Worm (Caenorhabditis elegans): ENCODE results near the gene gst-2.

Gene gst-2

ce11 chrIV:10176252-10176730, 34.4 kb upstream of the gst-2 start, which contains the start of gene rack-1:
rack-1 (plus strand) TSS chrIV:10176680.
- no peak for TF ChIP-seq scrt-1 (GFP tag; IDR thresholded peaks at IDR 0.05)
- no peak for TF ChIP-seq tra-4 (tag; optimal IDR thresholded peaks at IDR 0.05)
- TF ChIP-seq hmbx-1 (tag; optimal IDR thresholded peaks at IDR 0.05) = no peak

- TF ChIP-seq ceh-36 (tag; optimal IDR thresholded peaks at IDR 0.05) (peak; percentile 28), hnd-1 (tag; optimal IDR thresholded peaks at IDR 0.05) (no peak), hmbx-1 (tag; optimal IDR thresholded peaks at IDR 0.05) (no peak), sea-1 (GFP tag; conservative IDR thresholded peaks at IDR 0.05) (no peak), pes-1 (GFP tag; IDR thresholded peaks at IDR 0.05) (no peak), B0310.2 (tag; optimal IDR thresholded peaks at IDR 0.05) (peak; percentile 45), scrt-1 (GFP tag; IDR thresholded peaks at IDR 0.05) (no peak), ets-7 (tag; optimal IDR thresholded peaks at IDR 0.05) (no peak), ceh-13 (GFP tag; optimal IDR thresholded peaks at IDR 0.05) (no peak), F13C5.2 (tag; optimal IDR thresholded peaks at IDR 0.05) (no peak), tbx-11 (GFP tag; IDR thresholded peaks at IDR 0.05) (no peak), flt-1 (GFP tag; IDR thresholded peaks at IDR 0.05) (no peak), tbx-37 (GFP tag; conservative IDR thresholded peaks at IDR 0.05) (no peak), tra-4 (tag; optimal IDR thresholded peaks at IDR 0.05) (no peak), hmg-4 (GFP tag; optimal IDR thresholded peaks at IDR 0.05) (peak; percentile 79)
These were observed 33.3 kb upstream of the gst-2 start for ce11 chrIV:10174932-10175732.

- TF ChIP-seq pes-1 (GFP tag; IDR thresholded peaks at IDR 0.05) = no peak
- no peak for TF ChIP-seq tbx-11 (GFP tag; IDR thresholded peaks at IDR 0.05)
- no peak for TF ChIP-seq hmbx-1 (tag; optimal IDR thresholded peaks at IDR 0.05)
- no peak for TF ChIP-seq aly-1 (tag; optimal IDR thresholded peaks at IDR 0.05)
- TF ChIP-seq hnd-1 (tag; optimal IDR thresholded peaks at IDR 0.05) = no peak
- no peak for TF ChIP-seq hmg-4 (GFP tag; optimal IDR thresholded peaks at IDR 0.05)
- TF ChIP-seq sea-1 (GFP tag; conservative IDR thresholded peaks at IDR 0.05) = no peak
- no peak for TF ChIP-seq B0310.2 (tag; optimal IDR thresholded peaks at IDR 0.05)
- TF ChIP-seq flt-1 (GFP tag; IDR thresholded peaks at IDR 0.05) = no peak
- no peak for TF ChIP-seq tbx-37 (GFP tag; conservative IDR thresholded peaks at IDR 0.05)
- no peak for TF ChIP-seq ama-1 (optimal IDR thresholded peaks at IDR 0.05)
- no peak for TF ChIP-seq ets-7 (tag; optimal IDR thresholded peaks at IDR 0.05)
- no peak for TF ChIP-seq F13C5.2 (tag; optimal IDR thresholded peaks at IDR 0.05)
- TF ChIP-seq ceh-13 (GFP tag; optimal IDR thresholded peaks at IDR 0.05) = no peak
These were observed 32.5 kb upstream of the gst-2 start, which contains the start of gene pxf-1 for ce11 chrIV:10174328-10174727. pxf-1 (minus strand) TSS chrIV:10174341.

- no peak for TF ChIP-seq ama-1 (optimal IDR thresholded peaks at IDR 0.05)
- TF ChIP-seq tra-4 (tag; optimal IDR thresholded peaks at IDR 0.05) = no peak
- no peak for TF ChIP-seq ets-7 (tag; optimal IDR thresholded peaks at IDR 0.05)
- TF ChIP-seq F13C5.2 (tag; optimal IDR thresholded peaks at IDR 0.05) = no peak
- TF ChIP-seq hnd-1 (tag; optimal IDR thresholded peaks at IDR 0.05) = no peak
These were observed 28.9 kb upstream of the gst-2 start for ce11 chrIV:10170808-10171207.

ce11 chrIV:10164086-10164485, 22.2 kb upstream of the gst-2 start:
- TF ChIP-seq hnd-1 (tag; optimal IDR thresholded peaks at IDR 0.05) (no peak), F13C5.2 (tag; optimal IDR thresholded peaks at IDR 0.05) (no peak), ceh-36 (tag; optimal IDR thresholded peaks at IDR 0.05) (no peak), hmg-4 (GFP tag; optimal IDR thresholded peaks at IDR 0.05) (no peak), sea-1 (GFP tag; conservative IDR thresholded peaks at IDR 0.05) (no peak)

- TF ChIP-seq sea-1 (GFP tag; conservative IDR thresholded peaks at IDR 0.05) = no peak
- no peak for TF ChIP-seq B0310.2 (tag; optimal IDR thresholded peaks at IDR 0.05)
- no peak for TF ChIP-seq pes-1 (GFP tag; IDR thresholded peaks at IDR 0.05)
- TF ChIP-seq ama-1 (optimal IDR thresholded peaks at IDR 0.05) = no peak
- no peak for TF ChIP-seq hnd-1 (tag; optimal IDR thresholded peaks at IDR 0.05)
- TF ChIP-seq scrt-1 (GFP tag; IDR thresholded peaks at IDR 0.05) = no peak
- no peak for TF ChIP-seq tbx-37 (GFP tag; conservative IDR thresholded peaks at IDR 0.05)
These were observed 19.8 kb upstream of the gst-2 start, which contains the start of gene pps-1 for ce11 chrIV:10161706-10162105. pps-1 (plus strand) TSS chrIV:10162006.

- TF ChIP-seq tbx-37 (GFP tag; conservative IDR thresholded peaks at IDR 0.05) (no peak), B0310.2 (tag; optimal IDR thresholded peaks at IDR 0.05) (no peak), hmg-4 (GFP tag; optimal IDR thresholded peaks at IDR 0.05) (no peak), ceh-36 (tag; optimal IDR thresholded peaks at IDR 0.05) (no peak), tbx-11 (GFP tag; IDR thresholded peaks at IDR 0.05) (no peak), ceh-13 (GFP tag; optimal IDR thresholded peaks at IDR 0.05) (no peak), hnd-1 (tag; optimal IDR thresholded peaks at IDR 0.05) (no peak), ama-1 (optimal IDR thresholded peaks at IDR 0.05) (no peak), scrt-1 (GFP tag; IDR thresholded peaks at IDR 0.05) (no peak), sea-1 (GFP tag; conservative IDR thresholded peaks at IDR 0.05) (no peak), aly-1 (tag; optimal IDR thresholded peaks at IDR 0.05) (no peak), F13C5.2 (tag; optimal IDR thresholded peaks at IDR 0.05) (no peak), pes-1 (GFP tag; IDR thresholded peaks at IDR 0.05) (no peak), tra-4 (tag; optimal IDR thresholded peaks at IDR 0.05) (no peak), hmbx-1 (tag; optimal IDR thresholded peaks at IDR 0.05) (no peak), ets-7 (tag; optimal IDR thresholded peaks at IDR 0.05) (no peak), flt-1 (GFP tag; IDR thresholded peaks at IDR 0.05) (no peak)
These were observed 15.7 kb upstream of the gst-2 start, which contains the start of gene ttr-53 for ce11 chrIV:10157489-10158088. ttr-53 (plus strand) TSS chrIV:10158038.

Measured in whole organism, early embryonic.